Worm (Caenorhabditis elegans) whole organism, midembryonic: ENCODE data around the gene C35C5.8.

Experiments
- T22C8.4 ChIP-seq: fragments of 200-800 bp; sonication (Bioruptor generic); IDR thresholded peaks from 2 replicates; pipeline ENCODE4 v1.3.6; 2022; ENCODE audit warnings: missing genetic modification characterization, missing compliant biosample characterization
- cog-1 ChIP-seq: sonication (generic microtip); optimal IDR thresholded peaks from 2 replicates; lab custom pipeline; 2016; ENCODE audit warnings: missing genetic modification characterization, missing compliant biosample characterization
- flt-1 ChIP-seq: fragments of 200-800 bp; sonication (Bioruptor generic); IDR thresholded peaks from 2 replicates; pipeline ENCODE4 v1.3.6; 2022; ENCODE audit warnings: missing genetic modification characterization, missing compliant biosample characterization
- klf-2 ChIP-seq: fragments of 200-800 bp; sonication (Bioruptor generic); conservative IDR thresholded peaks from 2 replicates; pipeline ENCODE4 v1.3.6; 2022; ENCODE audit warnings: missing genetic modification reagents, missing genetic modification characterization, missing compliant biosample characterization
- med-1 ChIP-seq: sonication (generic microtip); optimal IDR thresholded peaks from 2 replicates; lab custom pipeline; 2017; ENCODE audit warnings: missing genetic modification characterization, mild to moderate bottlenecking, missing compliant biosample characterization, antibody characterized with exemption, missing genetic modification reagents; ENCODE audit not compliant: insufficient read depth
- ref-1 ChIP-seq: fragments of 200-800 bp; sonication (Bioruptor generic); conservative IDR thresholded peaks from 2 replicates; pipeline ENCODE4 v1.3.6; 2022; ENCODE audit warnings: missing genetic modification reagents, missing genetic modification characterization, missing compliant biosample characterization
- tab-1 ChIP-seq: fragments of 200-800 bp; sonication (Bioruptor generic); IDR thresholded peaks from 2 replicates; pipeline ENCODE4 v1.3.6; 2022; ENCODE audit warnings: missing genetic modification characterization, missing compliant biosample characterization
- ztf-23 ChIP-seq: fragments of 200-800 bp; sonication (Bioruptor generic); IDR thresholded peaks from 2 replicates; pipeline ENCODE4 v1.3.6; 2022; ENCODE audit warnings: missing genetic modification reagents, missing genetic modification characterization, missing compliant biosample characterization
- ztf-29 ChIP-seq: fragments of 200-800 bp; sonication (Bioruptor generic); IDR thresholded peaks from 2 replicates; pipeline ENCODE4 v1.3.6; 2022; ENCODE audit warnings: missing genetic modification reagents, missing genetic modification characterization, missing compliant biosample characterization

Gene C35C5.8

ce11 chrX:11533543-11534003 is at the start of gene C35C5.8:
TSS of gene C35C5.8 (plus strand) at chrX:11533593.
- no peak for TF ChIP-seq klf-2 (GFP tag; lab: Robert Waterston, UW)
- no peak for TF ChIP-seq T22C8.4 (GFP tag; lab: Robert Waterston, UW)
- TF ChIP-seq ztf-23, result no peak
- TF ChIP-seq med-1, result no peak
- no peak for TF ChIP-seq flt-1 (GFP tag; lab: Robert Waterston, UW)
- TF ChIP-seq tab-1 (GFP tag; lab: Robert Waterston, UW), result no peak
- no peak for TF ChIP-seq ref-1
- TF ChIP-seq ztf-29 (GFP tag; lab: Robert Waterston, UW), result no peak

- no peak for TF ChIP-seq ztf-29 (GFP tag; lab: Robert Waterston, UW)
- TF ChIP-seq T22C8.4 (GFP tag; lab: Robert Waterston, UW), result no peak
- no peak for TF ChIP-seq ztf-23
- TF ChIP-seq klf-2 (GFP tag; lab: Robert Waterston, UW), result no peak
- no peak for TF ChIP-seq tab-1 (GFP tag; lab: Robert Waterston, UW)
- no peak for TF ChIP-seq cog-1 (tag; lab: Kevin White, UChicago)
- TF ChIP-seq flt-1 (GFP tag; lab: Robert Waterston, UW), result no peak
- no peak for TF ChIP-seq ref-1
Measured at ce11 chrX:11484027-11484426, 49.4 kb upstream of the C35C5.8 start.

- TF ChIP-seq tab-1 (GFP tag; lab: Robert Waterston, UW) (no peak), ztf-23 (no peak), klf-2 (GFP tag; lab: Robert Waterston, UW) (no peak), ref-1 (no peak), T22C8.4 (GFP tag; lab: Robert Waterston, UW) (no peak), ztf-29 (GFP tag; lab: Robert Waterston, UW) (no peak), med-1 (no peak), cog-1 (tag; lab: Kevin White, UChicago) (no peak), flt-1 (GFP tag; lab: Robert Waterston, UW) (no peak)
Measured at ce11 chrX:11487484-11487883, 45.9 kb upstream of the C35C5.8 start, which contains the start of gene spp-9. TSS of gene spp-9 (plus strand) at chrX:11487784.

ce11 chrX:11489830-11490229 is 43.6 kb upstream of the C35C5.8 start, which contains the start of gene spp-21:
TSS of gene spp-21 (plus strand) at chrX:11490130.
- TF ChIP-seq tab-1 (GFP tag; lab: Robert Waterston, UW) (no peak), cog-1 (tag; lab: Kevin White, UChicago) (no peak), med-1 (no peak), T22C8.4 (GFP tag; lab: Robert Waterston, UW) (no peak), ztf-23 (no peak), flt-1 (GFP tag; lab: Robert Waterston, UW) (no peak), ztf-29 (GFP tag; lab: Robert Waterston, UW) (no peak), ref-1 (no peak), klf-2 (GFP tag; lab: Robert Waterston, UW) (no peak)

ce11 chrX:11491835-11492234 is 41.6 kb upstream of the C35C5.8 start:
- TF ChIP-seq ztf-23 (no peak), flt-1 (GFP tag; lab: Robert Waterston, UW) (no peak), T22C8.4 (GFP tag; lab: Robert Waterston, UW) (no peak), ztf-29 (GFP tag; lab: Robert Waterston, UW) (no peak)

- TF ChIP-seq klf-2 (GFP tag; lab: Robert Waterston, UW), result no peak
- TF ChIP-seq T22C8.4 (GFP tag; lab: Robert Waterston, UW), result no peak
- TF ChIP-seq cog-1 (tag; lab: Kevin White, UChicago), result no peak
- TF ChIP-seq flt-1 (GFP tag; lab: Robert Waterston, UW), result no peak
- TF ChIP-seq ztf-23, result no peak
- TF ChIP-seq tab-1 (GFP tag; lab: Robert Waterston, UW), result no peak
- TF ChIP-seq ref-1, result no peak
- no peak for TF ChIP-seq med-1
- no peak for TF ChIP-seq ztf-29 (GFP tag; lab: Robert Waterston, UW)
Measured at ce11 chrX:11498871-11499270, 34.5 kb upstream of the C35C5.8 start.

ce11 chrX:11499738-11500137 is 33.7 kb upstream of the C35C5.8 start, which contains the start of gene T25C12.3:
TSS of gene T25C12.3 (minus strand) at chrX:11499999.
- no peak for TF ChIP-seq klf-2 (GFP tag; lab: Robert Waterston, UW)
- TF ChIP-seq flt-1 (GFP tag; lab: Robert Waterston, UW), result no peak
- no peak for TF ChIP-seq med-1
- TF ChIP-seq ref-1, result no peak
- TF ChIP-seq T22C8.4 (GFP tag; lab: Robert Waterston, UW), result no peak
- no peak for TF ChIP-seq ztf-23
- TF ChIP-seq ztf-29 (GFP tag; lab: Robert Waterston, UW), result no peak
- TF ChIP-seq tab-1 (GFP tag; lab: Robert Waterston, UW), result no peak
- TF ChIP-seq cog-1 (tag; lab: Kevin White, UChicago), result no peak

- TF ChIP-seq tab-1 (GFP tag; lab: Robert Waterston, UW) (no peak), cog-1 (tag; lab: Kevin White, UChicago) (no peak), ztf-23 (no peak), ref-1 (no peak), klf-2 (GFP tag; lab: Robert Waterston, UW) (no peak), flt-1 (GFP tag; lab: Robert Waterston, UW) (no peak), ztf-29 (GFP tag; lab: Robert Waterston, UW) (no peak), T22C8.4 (GFP tag; lab: Robert Waterston, UW) (no peak), med-1 (no peak)
Measured at ce11 chrX:11500589-11500988, 32.8 kb upstream of the C35C5.8 start.

ce11 chrX:11501967-11502366 is 31.4 kb upstream of the C35C5.8 start, which contains the start of gene F29G6.1:
TSS of gene F29G6.1 (plus strand) at chrX:11502267.
- TF ChIP-seq cog-1 (tag; lab: Kevin White, UChicago), result no peak
- no peak for TF ChIP-seq klf-2 (GFP tag; lab: Robert Waterston, UW)
- no peak for TF ChIP-seq flt-1 (GFP tag; lab: Robert Waterston, UW)
- no peak for TF ChIP-seq ref-1
- no peak for TF ChIP-seq tab-1 (GFP tag; lab: Robert Waterston, UW)
- no peak for TF ChIP-seq ztf-29 (GFP tag; lab: Robert Waterston, UW)
- TF ChIP-seq ztf-23, result no peak
- no peak for TF ChIP-seq med-1
- no peak for TF ChIP-seq T22C8.4 (GFP tag; lab: Robert Waterston, UW)

- TF ChIP-seq T22C8.4 (GFP tag; lab: Robert Waterston, UW) (no peak), tab-1 (GFP tag; lab: Robert Waterston, UW) (no peak), klf-2 (GFP tag; lab: Robert Waterston, UW) (no peak), cog-1 (tag; lab: Kevin White, UChicago) (no peak), med-1 (no peak), ztf-29 (GFP tag; lab: Robert Waterston, UW) (no peak), ztf-23 (no peak), flt-1 (GFP tag; lab: Robert Waterston, UW) (no peak)
Measured at ce11 chrX:11507836-11508235, 25.6 kb upstream of the C35C5.8 start.
